Worm (Caenorhabditis elegans) whole organism, young adult: ENCODE results near the gene ain-1.

Experiments used
- B0019.2 ChIP-seq: fragments of 200-800 bp; sonication (Bioruptor generic); conservative IDR thresholded peaks from 2 replicates; pipeline ENCODE4 v1.3.6; 2022; ENCODE audit warnings: missing genetic modification reagents, missing genetic modification characterization, missing compliant biosample characterization
- egl-18 ChIP-seq: fragments of 200-800 bp; sonication (Bioruptor generic); IDR thresholded peaks from 2 replicates; pipeline ENCODE4 v1.3.6; 2022; ENCODE audit warnings: missing genetic modification reagents, missing genetic modification characterization, missing compliant biosample characterization

DNA sequence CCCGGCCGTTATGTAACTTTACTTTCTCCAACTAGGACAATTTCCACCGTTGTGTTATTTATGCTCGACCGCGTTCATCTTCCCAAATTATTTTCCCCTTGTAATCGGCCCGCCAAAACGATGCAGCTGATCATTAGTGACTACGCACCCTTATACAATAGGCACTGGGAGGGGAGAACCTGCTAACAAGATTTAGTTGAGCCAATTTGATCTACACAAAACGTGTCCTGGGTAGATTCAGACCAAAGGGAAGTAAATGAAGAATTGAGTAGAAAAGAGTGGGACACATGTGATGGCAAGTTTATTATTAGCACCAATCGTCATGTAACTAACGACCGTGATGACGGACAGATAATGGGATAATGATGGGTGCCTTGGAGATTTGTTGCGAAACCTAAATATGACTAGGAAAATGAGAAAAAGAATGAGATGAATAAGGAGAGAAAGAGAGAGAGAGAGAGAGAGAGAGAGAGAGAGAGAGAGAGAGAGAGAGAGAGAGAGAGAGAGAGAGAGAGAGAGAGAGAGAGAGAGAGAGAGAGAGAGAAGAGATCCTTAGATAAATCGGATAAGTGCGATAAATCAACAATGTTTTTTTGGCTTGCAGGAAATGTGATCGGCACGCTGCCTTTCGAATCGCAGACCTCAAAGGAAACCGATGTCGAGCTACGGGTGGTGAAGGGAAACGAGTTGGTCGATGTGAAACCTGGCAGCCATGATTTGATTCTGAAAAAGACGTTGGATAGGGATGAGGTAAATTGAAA lies 17.5 kb upstream of the ain-1 start:
- TF ChIP-seq B0019.2 (GFP tag; lab: Robert Waterston, UW) = no peak
- no peak for TF ChIP-seq egl-18 (GFP tag; lab: Robert Waterston, UW)
